Worm (Caenorhabditis elegans): ENCODE results near the gene asna-1.
A peak's percentile ranks its signal among the peaks of the same experiment; 100 is the strongest.

The asna-1 gene

DNA sequence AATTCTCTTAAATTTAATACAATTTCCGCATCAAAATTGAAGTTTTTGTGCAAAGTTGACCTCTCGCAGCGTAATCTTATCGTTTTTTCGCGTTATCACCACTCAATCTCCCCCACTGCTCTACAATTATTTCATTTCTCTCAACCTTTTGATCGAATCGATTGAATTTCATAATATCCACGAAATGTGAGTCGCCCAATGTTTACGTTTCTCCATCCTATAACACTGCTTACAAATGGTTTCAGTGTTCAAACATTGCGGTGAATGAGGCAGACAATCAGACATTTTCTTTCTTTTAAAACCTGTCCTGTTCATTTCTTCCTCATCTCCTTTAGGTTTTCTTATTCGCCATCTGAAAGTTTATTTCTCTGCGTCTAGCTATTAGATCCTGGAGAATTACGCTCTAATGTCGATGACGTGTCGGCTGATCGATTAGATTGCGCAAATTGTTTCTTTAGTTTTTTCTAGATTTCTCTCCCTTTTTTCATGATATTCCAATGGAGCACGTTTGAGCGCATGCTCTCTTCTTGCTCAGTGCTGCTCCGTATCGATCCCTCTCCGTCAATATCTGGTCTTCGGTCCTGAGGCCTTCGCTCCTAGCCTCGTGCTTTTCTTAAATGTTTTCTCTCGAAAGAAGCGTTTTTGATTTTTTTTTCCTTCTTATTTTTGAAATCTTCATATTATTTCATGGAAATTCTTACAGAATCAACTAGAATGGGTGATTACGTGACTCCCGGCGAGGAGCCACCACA is 10.2 kb downstream of the asna-1 start, which contains the start of gene unc-32:
TSS of gene unc-32 (plus strand) at position 702 of the 752 bp plus-strand sequence.
- TF ChIP-seq W03F9.2 (tag; optimal IDR thresholded peaks at IDR 0.05) = no peak
- peak; percentile 4 for TF ChIP-seq him-1 (tag; optimal IDR thresholded peaks at IDR 0.05)

DNA sequence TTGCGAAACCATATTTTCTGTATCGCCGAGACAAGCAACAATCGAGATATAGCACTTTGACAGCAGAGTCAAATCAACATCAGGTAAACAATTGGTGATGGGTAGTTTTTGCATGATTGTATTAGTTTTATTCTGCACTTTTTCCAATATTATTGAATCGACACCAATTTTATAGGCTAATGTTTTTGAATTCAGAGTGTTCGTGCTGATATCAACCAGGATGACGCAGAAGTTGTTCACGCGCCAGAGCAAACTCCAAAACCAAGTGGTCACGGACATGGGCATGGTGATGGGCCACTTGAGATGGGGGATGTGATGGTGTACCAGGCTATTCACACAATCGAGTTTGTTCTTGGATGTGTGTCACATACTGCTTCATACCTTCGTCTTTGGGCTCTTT is 15.3 kb downstream of the asna-1 start:
- TF ChIP-seq W03F9.2 (tag; optimal IDR thresholded peaks at IDR 0.05) (no peak), dao-5 (tag; optimal IDR thresholded peaks at IDR 0.05) (no peak)

DNA sequence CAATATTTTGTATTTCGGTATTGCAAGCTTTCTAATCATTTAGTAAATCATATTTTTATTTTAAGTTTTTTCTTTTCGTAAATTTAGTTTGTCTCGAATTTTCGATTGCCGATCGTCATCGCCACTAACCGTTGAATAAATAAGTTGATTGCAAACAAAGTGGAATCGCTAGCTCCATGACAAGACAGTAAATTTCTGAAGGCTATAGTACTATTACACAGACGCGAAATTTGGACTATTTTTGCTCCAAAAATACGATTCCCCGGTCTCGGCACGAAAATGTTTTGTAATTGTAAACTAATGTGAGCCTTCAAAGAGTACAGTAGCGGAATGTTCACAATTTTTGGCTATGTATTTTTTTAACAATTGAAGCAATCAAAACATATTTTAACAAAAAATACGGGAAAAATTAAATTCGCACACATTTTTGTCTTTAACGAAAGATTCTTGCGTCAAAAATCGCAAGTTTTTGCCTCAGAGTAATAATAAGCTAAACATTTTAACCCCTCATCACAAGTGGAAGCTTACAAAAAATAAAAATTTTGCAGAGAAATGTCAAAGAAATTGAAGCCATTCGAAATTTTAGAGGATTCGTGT is 16.8 kb downstream of the asna-1 start, which contains the start of gene tpk-1:
TSS of gene tpk-1 (plus strand) at position 547 of the 597 bp plus-strand sequence.
- TF ChIP-seq W03F9.2 (tag; optimal IDR thresholded peaks at IDR 0.05) (no peak), him-1 (tag; optimal IDR thresholded peaks at IDR 0.05) (peak; percentile 26)

DNA sequence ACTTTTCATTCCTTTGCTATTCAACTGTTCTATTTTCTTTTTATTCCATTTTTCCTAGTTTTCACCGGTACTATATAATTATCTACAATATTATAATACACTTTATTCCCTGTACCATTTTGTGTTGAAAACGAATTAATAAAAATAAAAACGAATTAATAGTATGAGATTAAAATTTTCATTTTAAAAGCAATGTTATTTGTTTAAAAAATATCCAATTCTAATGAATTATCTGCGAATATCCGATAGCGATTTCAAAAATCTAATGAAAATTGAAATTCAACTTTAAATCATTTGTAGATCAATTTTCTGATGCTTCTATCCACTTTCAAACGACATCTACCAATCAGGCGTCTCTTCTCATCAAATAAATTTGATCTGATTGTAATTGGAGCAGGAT is 18.6 kb downstream of the asna-1 start, which contains the start of gene trxr-2:
TSS of gene trxr-2 (plus strand) at position 301 of the 400 bp plus-strand sequence.
- TF ChIP-seq him-1 (tag; optimal IDR thresholded peaks at IDR 0.05) (no peak), W03F9.2 (tag; optimal IDR thresholded peaks at IDR 0.05) (no peak), dao-5 (tag; optimal IDR thresholded peaks at IDR 0.05) (no peak)

DNA sequence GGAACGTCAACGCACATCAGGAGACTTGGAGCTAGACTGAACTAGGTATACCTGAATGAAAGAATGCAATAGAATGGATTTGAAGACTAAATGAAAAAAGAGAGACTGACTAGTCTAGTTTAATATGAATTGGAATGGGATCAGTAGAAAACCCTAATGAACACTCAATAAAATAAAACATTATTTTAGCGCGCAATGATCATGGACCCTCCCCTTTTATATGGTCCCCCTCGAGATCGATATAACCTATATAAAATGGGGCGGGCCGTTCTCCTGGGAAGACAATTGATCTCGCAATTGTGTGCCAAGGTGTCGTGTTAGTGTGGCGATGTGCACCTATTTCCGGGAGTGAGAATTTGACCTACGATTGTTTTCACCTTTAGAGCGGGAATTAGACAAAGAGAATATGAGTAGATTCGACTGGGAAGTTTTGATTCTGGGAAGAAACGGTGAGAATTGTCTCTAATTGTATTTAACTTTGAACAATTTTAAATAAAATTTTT is 23.0 kb downstream of the asna-1 start, which contains the start of gene cdc-25.3:
TSS of gene cdc-25.3 (minus strand) at position 51 of the 503 bp plus-strand sequence.
- no peak for TF ChIP-seq dao-5 (tag; optimal IDR thresholded peaks at IDR 0.05)
- TF ChIP-seq W03F9.2 (tag; optimal IDR thresholded peaks at IDR 0.05) = no peak
- TF ChIP-seq him-1 (tag; optimal IDR thresholded peaks at IDR 0.05) = no peak

DNA sequence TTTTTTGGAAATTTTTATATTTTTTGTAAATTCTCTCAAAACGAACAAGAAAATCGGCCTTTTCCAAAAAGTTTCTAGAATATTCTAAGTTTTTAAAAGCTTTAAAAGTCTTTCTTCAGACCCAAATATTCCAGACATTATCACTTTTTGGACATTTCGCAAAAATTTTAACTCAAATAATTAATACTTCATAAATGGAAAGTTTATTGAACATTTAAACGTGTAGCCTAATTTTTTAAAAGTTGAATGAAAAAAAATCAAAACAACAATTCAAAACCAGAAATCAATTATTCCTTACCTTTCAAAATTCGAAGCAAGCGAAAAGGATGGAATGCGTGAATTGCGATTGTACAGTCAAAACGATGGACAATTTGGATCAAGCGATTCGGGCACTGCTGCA is 24.9 kb downstream of the asna-1 start, which contains the start of gene ZK637.15:
TSS of gene ZK637.15 (plus strand) at position 301 of the 400 bp plus-strand sequence.
- TF ChIP-seq W03F9.2 (tag; optimal IDR thresholded peaks at IDR 0.05) (no peak), him-1 (tag; optimal IDR thresholded peaks at IDR 0.05) (no peak), dao-5 (tag; optimal IDR thresholded peaks at IDR 0.05) (no peak)

DNA sequence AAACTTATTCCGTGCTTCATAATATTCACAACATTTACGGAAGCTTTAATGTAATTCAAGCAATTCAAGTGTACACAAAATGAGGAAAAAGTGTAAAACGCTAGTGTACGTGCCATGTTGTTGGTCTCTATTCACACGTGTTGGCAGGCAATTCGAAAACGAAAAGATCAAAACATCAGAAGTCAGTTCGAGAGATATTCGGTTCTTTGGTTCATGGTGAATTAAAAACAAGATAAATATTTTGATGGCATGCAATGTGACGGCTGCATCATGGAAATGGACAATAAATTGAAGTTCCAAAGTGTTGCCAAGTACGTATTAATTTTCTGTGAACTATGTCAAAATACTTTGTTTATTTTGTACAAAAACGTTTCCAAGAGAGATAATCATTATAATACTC is 27.2 kb downstream of the asna-1 start:
- no peak for TF ChIP-seq dao-5 (tag; optimal IDR thresholded peaks at IDR 0.05)
- no peak for TF ChIP-seq him-1 (tag; optimal IDR thresholded peaks at IDR 0.05)
- TF ChIP-seq W03F9.2 (tag; optimal IDR thresholded peaks at IDR 0.05) = no peak

DNA sequence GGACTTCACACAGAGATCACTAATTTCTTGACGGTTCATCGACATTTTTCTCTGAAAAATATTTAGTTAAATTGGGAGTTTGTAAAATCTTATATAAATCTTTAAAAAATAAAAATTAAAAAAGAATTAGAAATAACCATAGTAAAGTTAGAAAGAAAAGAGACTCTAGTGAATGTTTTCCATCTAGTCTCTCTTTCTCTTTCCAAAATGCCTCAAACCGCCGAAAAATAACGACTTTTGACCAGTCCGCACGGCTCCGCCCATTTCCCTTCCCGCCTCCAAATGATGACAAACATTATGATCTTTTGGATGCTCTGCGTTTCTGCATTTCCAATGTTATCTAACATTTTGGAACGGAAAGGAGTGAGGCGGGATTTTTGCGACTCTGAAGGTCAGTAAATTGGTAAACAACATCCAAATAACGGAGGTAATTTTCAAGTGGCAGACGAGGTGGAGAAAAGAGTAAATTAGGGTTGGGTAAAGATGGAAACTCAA is 28.4 kb downstream of the asna-1 start, which contains the start of gene glb-1:
TSS of gene glb-1 (minus strand) at position 51 of the 495 bp plus-strand sequence.
- TF ChIP-seq dao-5 (tag; optimal IDR thresholded peaks at IDR 0.05) = no peak
- TF ChIP-seq W03F9.2 (tag; optimal IDR thresholded peaks at IDR 0.05) = no peak
- TF ChIP-seq him-1 (tag; optimal IDR thresholded peaks at IDR 0.05) = no peak

DNA sequence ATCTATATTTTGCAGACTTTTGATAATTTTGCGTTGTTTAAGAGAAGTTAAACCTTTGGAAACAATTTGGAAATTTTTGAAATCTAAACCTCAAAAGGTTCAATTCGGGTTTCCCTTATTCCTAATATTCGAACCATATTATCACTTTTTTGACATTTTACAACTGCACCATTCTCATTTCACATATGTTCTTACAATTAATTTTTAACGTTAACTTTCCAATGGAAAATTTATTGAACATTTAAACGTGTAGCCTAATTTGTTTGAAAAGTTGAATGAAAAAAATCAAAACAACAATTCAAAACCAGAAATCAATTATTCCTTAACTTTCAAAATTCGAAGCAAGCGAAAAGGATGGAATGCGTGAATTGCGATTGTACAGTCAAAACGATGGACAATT is 29.1 kb downstream of the asna-1 start, which contains the start of gene ZK637.12:
TSS of gene ZK637.12 (plus strand) at position 301 of the 400 bp plus-strand sequence.
- no peak for TF ChIP-seq dao-5 (tag; optimal IDR thresholded peaks at IDR 0.05)
- no peak for TF ChIP-seq W03F9.2 (tag; optimal IDR thresholded peaks at IDR 0.05)
- no peak for TF ChIP-seq him-1 (tag; optimal IDR thresholded peaks at IDR 0.05)

DNA sequence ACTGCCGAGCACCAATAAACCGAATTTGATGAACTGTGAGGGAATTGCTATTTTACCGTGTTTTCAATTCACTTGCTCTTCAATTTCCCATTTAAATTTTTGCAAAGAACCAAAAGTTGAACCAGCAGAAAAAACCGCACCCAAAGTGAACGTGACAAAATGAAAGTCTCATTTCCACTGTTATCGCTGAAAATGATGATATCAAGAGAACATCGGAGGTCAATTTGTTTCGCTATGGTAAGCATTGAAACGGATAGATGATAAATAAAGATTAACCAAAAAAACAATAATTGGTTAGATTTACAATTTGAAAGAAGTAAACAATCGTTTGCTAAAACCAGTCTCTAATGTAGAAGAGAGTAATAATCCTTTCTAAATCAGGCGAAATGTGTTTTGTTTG is 30.7 kb downstream of the asna-1 start:
- no peak for TF ChIP-seq him-1 (tag; optimal IDR thresholded peaks at IDR 0.05)
- no peak for TF ChIP-seq dao-5 (tag; optimal IDR thresholded peaks at IDR 0.05)
- TF ChIP-seq W03F9.2 (tag; optimal IDR thresholded peaks at IDR 0.05) = no peak

DNA sequence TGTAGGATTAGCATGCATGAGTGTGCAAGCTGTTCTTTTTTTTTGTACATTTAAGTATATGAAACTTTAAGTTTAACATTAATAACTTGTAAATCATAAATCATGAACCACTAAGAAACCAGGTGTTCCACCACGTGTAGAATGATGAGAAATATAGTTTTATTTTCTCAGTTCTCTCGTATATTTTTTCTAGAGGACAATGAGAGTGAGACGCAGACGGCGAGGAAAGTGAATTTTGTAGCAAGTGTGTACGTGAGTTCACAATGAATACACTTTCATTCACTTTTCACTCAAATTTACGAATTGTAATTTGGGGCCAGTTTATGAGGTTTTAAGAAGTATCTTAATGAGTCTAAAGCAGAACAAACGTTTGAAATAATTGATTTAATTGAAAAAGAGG is 31.6 kb downstream of the asna-1 start:
- TF ChIP-seq W03F9.2 (tag; optimal IDR thresholded peaks at IDR 0.05) = no peak
- no peak for TF ChIP-seq him-1 (tag; optimal IDR thresholded peaks at IDR 0.05)
- TF ChIP-seq dao-5 (tag; optimal IDR thresholded peaks at IDR 0.05) = no peak

DNA sequence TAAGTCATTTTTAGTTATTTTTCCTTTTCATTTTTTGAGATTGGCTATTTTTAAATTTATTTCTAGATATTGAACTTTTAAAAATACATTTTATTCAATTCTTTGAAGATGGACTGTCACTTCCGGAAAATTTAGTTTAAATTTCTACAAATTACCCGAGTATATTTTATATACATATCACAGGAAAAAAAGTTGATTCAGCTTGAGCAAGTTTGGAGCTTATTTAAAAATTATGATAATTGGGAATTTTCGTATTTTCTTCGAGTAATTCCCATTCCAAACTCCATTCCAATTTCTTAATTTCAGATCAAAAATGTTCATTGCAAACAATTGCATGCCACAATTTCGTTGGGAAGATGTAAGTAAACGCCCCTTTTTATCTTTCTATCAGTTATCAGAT is 34.8 kb downstream of the asna-1 start, which contains the start of gene arrd-15:
TSS of gene arrd-15 (plus strand) at position 301 of the 400 bp plus-strand sequence.
- TF ChIP-seq him-1 (tag; optimal IDR thresholded peaks at IDR 0.05) (no peak), dao-5 (tag; optimal IDR thresholded peaks at IDR 0.05) (no peak), W03F9.2 (tag; optimal IDR thresholded peaks at IDR 0.05) (no peak)

DNA sequence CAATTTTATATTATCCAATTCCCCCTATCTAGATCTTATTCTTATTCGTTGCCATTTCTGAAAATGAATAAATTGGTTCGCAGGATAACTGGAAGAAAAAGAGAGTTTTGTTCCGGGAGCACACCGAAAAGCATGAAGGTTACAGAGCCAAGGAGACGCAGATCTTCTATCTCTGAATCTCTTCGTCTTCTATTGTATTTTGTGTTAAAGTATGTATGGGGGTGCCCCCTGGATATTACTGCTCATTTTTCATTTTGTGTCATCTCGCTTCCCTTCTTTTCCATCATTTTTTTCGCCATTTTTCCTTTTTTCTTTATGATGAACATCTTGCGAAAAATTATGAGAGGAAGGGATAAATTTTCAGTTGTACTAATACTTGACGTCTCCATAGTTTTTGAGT is 38.8 kb downstream of the asna-1 start:
- TF ChIP-seq dao-5 (tag; optimal IDR thresholded peaks at IDR 0.05) (no peak), W03F9.2 (tag; optimal IDR thresholded peaks at IDR 0.05) (no peak), him-1 (tag; optimal IDR thresholded peaks at IDR 0.05) (no peak)

DNA sequence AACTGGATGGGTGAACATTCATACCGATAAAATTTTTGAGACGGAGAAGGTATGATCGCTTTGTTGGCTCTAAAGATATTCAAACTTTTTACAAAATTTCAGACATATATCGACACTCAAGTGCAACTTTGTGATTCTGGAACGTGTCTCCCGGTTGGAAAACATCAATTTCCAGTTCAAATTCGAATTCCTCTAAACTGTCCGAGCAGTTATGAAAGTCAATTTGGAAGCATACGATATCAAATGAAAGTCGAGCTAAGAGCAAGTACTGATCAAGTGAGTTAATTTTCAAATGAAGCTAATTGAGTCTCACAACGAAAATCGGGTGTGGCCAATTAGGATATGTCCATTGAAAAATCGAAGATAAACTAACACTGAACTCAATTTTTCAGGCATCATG is 39.5 kb downstream of the asna-1 start:
- no peak for TF ChIP-seq him-1 (tag; optimal IDR thresholded peaks at IDR 0.05)
- no peak for TF ChIP-seq dao-5 (tag; optimal IDR thresholded peaks at IDR 0.05)
- no peak for TF ChIP-seq W03F9.2 (tag; optimal IDR thresholded peaks at IDR 0.05)

Data from whole organism, L4/young adult.